Fruit fly (Drosophila melanogaster) whole organism, embryonic: ENCODE data around the gene CG14234.

Source experiments
- ATbp ChIP-seq: fragments of 200-800 bp; sonication (Bioruptor generic); optimal IDR thresholded peaks from 2 replicates; lab custom pipeline; 2017; ENCODE audit warnings: missing biosample characterization, mild to moderate bottlenecking, missing genetic modification characterization, missing genetic modification reagents
- Atf-2 ChIP-seq: fragments of 200-800 bp; sonication (Bioruptor generic); optimal IDR thresholded peaks from 2 replicates; lab custom pipeline; 2016; ENCODE audit warnings: missing biosample characterization, missing genetic modification characterization
- Bteb2 ChIP-seq: fragments of 200-800 bp; sonication (Bioruptor generic); optimal IDR thresholded peaks from 2 replicates; lab custom pipeline; 2016; ENCODE audit warnings: missing biosample characterization, missing genetic modification characterization
- CG12744 ChIP-seq: fragments of 200-800 bp; sonication (Bioruptor generic); optimal IDR thresholded peaks from 2 replicates; lab custom pipeline; 2016; ENCODE audit warnings: missing biosample characterization, missing genetic modification characterization
- CG13424 ChIP-seq: fragments of 200-800 bp; sonication (Bioruptor generic); optimal IDR thresholded peaks from 2 replicates; lab custom pipeline; 2019; ENCODE audit warnings: missing biosample characterization, mild to moderate bottlenecking, missing genetic modification characterization, moderate library complexity
- CG14860 ChIP-seq: fragments of 200-800 bp; sonication (Bioruptor generic); IDR thresholded peaks from 3 replicates; pipeline ENCODE4 v1.3.6; 2022; ENCODE audit warnings: missing biosample characterization, missing genetic modification characterization; ENCODE audit not compliant: partially characterized antibody
- CG1529 ChIP-seq: fragments of 200-800 bp; sonication (Bioruptor generic); optimal IDR thresholded peaks from 3 replicates; lab custom pipeline; 2018; ENCODE audit warnings: missing biosample characterization, missing genetic modification characterization
- CG16815 ChIP-seq: fragments of 200-800 bp; sonication (Bioruptor generic); optimal IDR thresholded peaks from 3 replicates; lab custom pipeline; 2017; ENCODE audit warnings: missing biosample characterization, mild to moderate bottlenecking, missing genetic modification characterization
- CG17186 ChIP-seq: fragments of 200-800 bp; sonication (Bioruptor generic); optimal IDR thresholded peaks from 3 replicates; lab custom pipeline; 2017; ENCODE audit warnings: missing biosample characterization, missing genetic modification reagents, missing genetic modification characterization
- CG18599 ChIP-seq: fragments of 200-800 bp; sonication (Bioruptor generic); optimal IDR thresholded peaks from 3 replicates; lab custom pipeline; 2017; ENCODE audit warnings: missing biosample characterization, missing genetic modification characterization, mild to moderate bottlenecking, moderate library complexity, missing genetic modification reagents
- CG18619 ChIP-seq: fragments of 200-800 bp; sonication (Bioruptor generic); optimal IDR thresholded peaks from 3 replicates; lab custom pipeline; 2017; ENCODE audit warnings: missing biosample characterization, mild to moderate bottlenecking, missing genetic modification characterization
- CG30403 ChIP-seq: fragments of 200-800 bp; sonication (Bioruptor generic); optimal IDR thresholded peaks from 3 replicates; lab custom pipeline; 2016; ENCODE audit warnings: missing biosample characterization, missing genetic modification characterization
- CG4617 ChIP-seq: fragments of 200-800 bp; sonication (Bioruptor generic); optimal IDR thresholded peaks from 3 replicates; lab custom pipeline; 2016; ENCODE audit warnings: missing biosample characterization, missing genetic modification characterization, borderline replicate concordance
- CG6272 ChIP-seq: fragments of 200-800 bp; sonication (Bioruptor generic); IDR thresholded peaks from 2 replicates; pipeline ENCODE4 v1.3.6; 2022; ENCODE audit warnings: missing biosample characterization, missing genetic modification characterization
- CG7372 ChIP-seq: fragments of 200-800 bp; sonication (Bioruptor generic); IDR thresholded peaks from 2 replicates; pipeline ENCODE4 v1.3.6; 2022; ENCODE audit warnings: missing biosample characterization, missing genetic modification characterization
- CG9727 ChIP-seq: fragments of 200-800 bp; sonication (Bioruptor generic); optimal IDR thresholded peaks from 3 replicates; lab custom pipeline; 2017; ENCODE audit warnings: missing biosample characterization, mild to moderate bottlenecking, missing genetic modification characterization
- CTCF ChIP-seq: fragments of 200-800 bp; sonication (Bioruptor generic); optimal IDR thresholded peaks from 2 replicates; lab custom pipeline; 2017; ENCODE audit warnings: missing biosample characterization, mild to moderate bottlenecking, missing genetic modification characterization, moderate library complexity
- Chrac-16 ChIP-seq: fragments of 200-800 bp; sonication (Bioruptor generic); optimal IDR thresholded peaks from 3 replicates; lab custom pipeline; 2016; ENCODE audit warnings: missing biosample characterization, missing genetic modification characterization
- CoRest ChIP-seq: fragments of 200-800 bp; sonication (Bioruptor generic); optimal IDR thresholded peaks from 3 replicates; lab custom pipeline; 2018; ENCODE audit warnings: missing biosample characterization, mild to moderate bottlenecking, missing genetic modification characterization, moderate library complexity
- D ChIP-seq, 2 experiments: fragments of 200-800 bp in 1 of 2; fragments of >200 bp in 1 of 2; sonication (Bioruptor generic) in 1 of 2; optimal IDR thresholded peaks; 2 replicates in 1 of 2; 3 replicates in 1 of 2; lab custom pipeline; 2017; ENCODE audit warnings: mild to moderate bottlenecking in 1 of 2, missing biosample characterization in 1 of 2, missing genetic modification characterization in 1 of 2, missing genetic modification reagents in 1 of 2
- Dad ChIP-seq: fragments of 200-800 bp; sonication (Bioruptor generic); optimal IDR thresholded peaks from 3 replicates; lab custom pipeline; 2016; ENCODE audit warnings: missing biosample characterization, missing genetic modification characterization
- Dip3 ChIP-seq: fragments of 200-800 bp; sonication (Bioruptor generic); optimal IDR thresholded peaks from 3 replicates; lab custom pipeline; 2016; ENCODE audit warnings: missing biosample characterization, missing genetic modification characterization
- Dref ChIP-seq: fragments of 200-800 bp; sonication (Bioruptor generic); IDR thresholded peaks from 2 replicates; pipeline ENCODE4 v1.3.6; 2022; ENCODE audit warnings: missing biosample characterization, missing genetic modification characterization
- E2f2 ChIP-seq: fragments of 200-800 bp; sonication (Bioruptor generic); IDR thresholded peaks from 2 replicates; pipeline ENCODE4 v1.3.6; 2022; ENCODE audit warnings: missing biosample characterization, missing genetic modification characterization
- ERR ChIP-seq: fragments of 200-800 bp; sonication (Bioruptor generic); optimal IDR thresholded peaks from 2 replicates; lab custom pipeline; 2016; ENCODE audit warnings: missing biosample characterization, missing genetic modification characterization
- HmgZ ChIP-seq: fragments of 200-800 bp; sonication (Bioruptor generic); optimal IDR thresholded peaks from 2 replicates; lab custom pipeline; 2018; ENCODE audit warnings: missing biosample characterization, mild to moderate bottlenecking, missing genetic modification characterization
- Mad ChIP-seq: fragments of 200-800 bp; sonication (Bioruptor generic); optimal IDR thresholded peaks from 2 replicates; lab custom pipeline; 2016; ENCODE audit warnings: missing biosample characterization, missing genetic modification characterization
- Mrtf ChIP-seq: fragments of 200-800 bp; sonication (Bioruptor generic); IDR thresholded peaks from 3 replicates; pipeline ENCODE4 v1.3.6; 2022; ENCODE audit warnings: missing biosample characterization, missing genetic modification characterization
- Side ChIP-seq: fragments of 200-800 bp; sonication (Bioruptor generic); optimal IDR thresholded peaks from 2 replicates; lab custom pipeline; 2016; ENCODE audit warnings: missing biosample characterization, missing genetic modification characterization
- bigmax ChIP-seq: fragments of 200-800 bp; sonication (Bioruptor generic); optimal IDR thresholded peaks from 2 replicates; lab custom pipeline; 2018; ENCODE audit warnings: missing biosample characterization, mild to moderate bottlenecking, missing genetic modification characterization
- bsh ChIP-seq, 2 experiments: fragments of 200-800 bp; sonication (Bioruptor generic); optimal IDR thresholded peaks; 2 replicates each; lab custom pipeline; 2017 to 2018; ENCODE audit warnings: mild to moderate bottlenecking in 2 of 2, missing biosample characterization in 2 of 2, missing genetic modification characterization in 2 of 2, moderate library complexity in 1 of 2
- disco-r ChIP-seq: fragments of 200-800 bp; sonication (Bioruptor generic); optimal IDR thresholded peaks from 2 replicates; lab custom pipeline; 2016; ENCODE audit warnings: missing biosample characterization, missing genetic modification characterization
- exex ChIP-seq: fragments of 200-800 bp; sonication (Bioruptor generic); optimal IDR thresholded peaks from 4 replicates; lab custom pipeline; 2018; ENCODE audit warnings: missing biosample characterization, mild to moderate bottlenecking, missing genetic modification characterization, moderate library complexity
- fu2 ChIP-seq: fragments of 200-800 bp; sonication (Bioruptor generic); optimal IDR thresholded peaks from 2 replicates; lab custom pipeline; 2016; ENCODE audit warnings: missing biosample characterization, missing genetic modification characterization
- gem ChIP-seq: fragments of 200-800 bp; sonication (Bioruptor generic); optimal IDR thresholded peaks from 2 replicates; lab custom pipeline; 2019; ENCODE audit warnings: missing biosample characterization, mild to moderate bottlenecking, missing genetic modification characterization, moderate library complexity
- gfzf ChIP-seq: fragments of 200-800 bp; sonication (Bioruptor generic); optimal IDR thresholded peaks from 2 replicates; lab custom pipeline; 2016; ENCODE audit warnings: missing biosample characterization, mild to moderate bottlenecking, missing genetic modification characterization, moderate library complexity
- grn ChIP-seq: fragments of 200-800 bp; sonication (Bioruptor generic); optimal IDR thresholded peaks from 3 replicates; lab custom pipeline; 2017; ENCODE audit warnings: missing biosample characterization, missing genetic modification characterization
- her ChIP-seq: fragments of 200-800 bp; sonication (Bioruptor generic); optimal IDR thresholded peaks from 2 replicates; lab custom pipeline; 2016; ENCODE audit warnings: missing biosample characterization, missing genetic modification characterization
- hkb ChIP-seq, 2 experiments: fragments of 200-800 bp in 1 of 2; fragments of >200 bp in 1 of 2; sonication (Bioruptor generic) in 1 of 2; IDR thresholded peaks in 1 of 2; optimal IDR thresholded peaks in 1 of 2; 2 replicates each; pipeline versions ENCODE4 v1.3.6 to Lab custom; 2017 to 2022; ENCODE audit warnings: missing biosample characterization in 1 of 2, missing genetic modification characterization in 1 of 2
- jumu ChIP-seq: fragments of 200-800 bp; sonication (Bioruptor generic); optimal IDR thresholded peaks from 3 replicates; lab custom pipeline; 2016; ENCODE audit warnings: missing biosample characterization, missing genetic modification characterization
- lab ChIP-seq: fragments of 200-800 bp; sonication (Bioruptor generic); optimal IDR thresholded peaks from 3 replicates; lab custom pipeline; 2017; ENCODE audit warnings: missing biosample characterization, missing genetic modification characterization, mild to moderate bottlenecking, moderate library complexity, missing genetic modification reagents
- maf-S ChIP-seq: fragments of 200-800 bp; sonication (Bioruptor generic); optimal IDR thresholded peaks from 2 replicates; lab custom pipeline; 2016; ENCODE audit warnings: missing biosample characterization, missing genetic modification characterization
- mam ChIP-seq: fragments of 200-800 bp; sonication (Bioruptor generic); optimal IDR thresholded peaks from 3 replicates; lab custom pipeline; 2016; ENCODE audit warnings: missing biosample characterization, missing genetic modification characterization
- odd ChIP-seq: fragments of 200-800 bp; sonication (Bioruptor generic); optimal IDR thresholded peaks from 2 replicates; lab custom pipeline; 2017; ENCODE audit warnings: missing biosample characterization, mild to moderate bottlenecking, missing genetic modification characterization
- pho ChIP-seq: fragments of 200-800 bp; sonication (Bioruptor generic); optimal IDR thresholded peaks from 2 replicates; lab custom pipeline; 2016; ENCODE audit warnings: missing biosample characterization, missing genetic modification characterization
- rib ChIP-seq: fragments of 200-800 bp; sonication (Bioruptor generic); IDR thresholded peaks from 2 replicates; pipeline ENCODE4 v1.3.6; 2022; ENCODE audit warnings: missing biosample characterization, missing genetic modification characterization
- sqz ChIP-seq: fragments of 200-800 bp; sonication (Bioruptor generic); optimal IDR thresholded peaks from 3 replicates; lab custom pipeline; 2018; ENCODE audit warnings: missing biosample characterization, mild to moderate bottlenecking, missing genetic modification characterization
- tin ChIP-seq: fragments of 200-800 bp; sonication (Bioruptor generic); optimal IDR thresholded peaks from 3 replicates; lab custom pipeline; 2016; ENCODE audit warnings: missing biosample characterization, missing genetic modification characterization
- tll ChIP-seq, 2 experiments: fragments of 200-800 bp in 1 of 2; fragments of >200 bp in 1 of 2; sonication (Bioruptor generic) in 1 of 2; optimal IDR thresholded peaks; 2 replicates each; lab custom pipeline; 2017 to 2019; ENCODE audit warnings: missing biosample characterization in 2 of 2, missing genetic modification characterization in 2 of 2, mild to moderate bottlenecking in 1 of 2, moderate library complexity in 1 of 2
- twi ChIP-seq: fragments of 200-800 bp; optimal IDR thresholded peaks from 2 replicates; lab custom pipeline; 2019; ENCODE audit warnings: missing biosample characterization, mild to moderate bottlenecking, missing genetic modification characterization, moderate library complexity

Gene CG14234

dm6 chrX:19763440-19764002, 28.2 kb downstream of the CG14234 start (continued):
- TF ChIP-seq bigmax (GFP tag; lab: Kevin White, UChicago) (no peak), odd (no peak), Dad (no peak), hkb (optimal IDR thresholded peaks at IDR 0.05; lab: Kevin White, UChicago) (no peak), hkb (GFP tag; IDR thresholded peaks at IDR 0.05; lab: Robert Waterston, UW) (no peak), CG1529 (GFP tag; lab: Kevin White, UChicago) (no peak), E2f2 (GFP tag; lab: Robert Waterston, UW) (0 out of 2 replicates have a peak, but pooled peaks have one; percentile 13), gem (tag; lab: Kevin White, UChicago) (peak; percentile 42), tll (GFP tag; optimal IDR thresholded peaks at IDR 0.05; lab: Kevin White, UChicago) (no peak), exex (no peak), CG7372 (GFP tag; lab: Robert Waterston, UW) (no peak), CG30403 (GFP tag; lab: Kevin White, UChicago) (peak; percentile 32), Chrac-16 (GFP tag; lab: Kevin White, UChicago) (no peak), CoRest (tag; lab: Kevin White, UChicago) (peak; percentile 2), bsh (GFP tag; optimal IDR thresholded peaks at IDR 0.05; lab: Kevin White, UChicago) (peak in 1 of 2 experiments; percentile 5), jumu (no peak), CG6272 (GFP tag; lab: Robert Waterston, UW) (no peak), gfzf (GFP tag; lab: Kevin White, UChicago) (no peak), Bteb2 (GFP tag; lab: Kevin White, UChicago) (no peak), twi (tag; lab: Kevin White, UChicago) (peak; percentile 65), tin (GFP tag; lab: Kevin White, UChicago) (no peak), CTCF (no peak), ERR (GFP tag; lab: Kevin White, UChicago) (no peak), Mrtf (no peak), D (optimal IDR thresholded peaks at IDR 0.05; lab: Kevin White, UChicago) (no peak), D (GFP tag; optimal IDR thresholded peaks at IDR 0.05; lab: Kevin White, UChicago) (no peak), Dref (GFP tag; lab: Robert Waterston, UW) (no peak), CG4617 (GFP tag; lab: Kevin White, UChicago) (no peak), ATbp (GFP tag; lab: Kevin White, UChicago) (peak; percentile 7), CG13424 (tag; lab: Kevin White, UChicago) (no peak), her (GFP tag; lab: Kevin White, UChicago) (no peak), lab (peak; percentile 25), maf-S (no peak), CG9727 (GFP tag; lab: Kevin White, UChicago) (peak; percentile 53), CG18619 (no peak), fu2 (GFP tag; lab: Kevin White, UChicago) (no peak), Atf-2 (GFP tag; lab: Kevin White, UChicago) (no peak), disco-r (GFP tag; lab: Kevin White, UChicago) (no peak), HmgZ (tag; lab: Kevin White, UChicago) (no peak), CG16815 (GFP tag; lab: Kevin White, UChicago) (no peak), rib (GFP tag; lab: Robert Waterston, UW) (no peak), grn (GFP tag; lab: Kevin White, UChicago) (no peak), Side (GFP tag; lab: Kevin White, UChicago) (no peak), sqz (GFP tag; lab: Kevin White, UChicago) (no peak), CG14860 (no peak), CG18599 (GFP tag; lab: Kevin White, UChicago) (peak; percentile 40), Dip3 (GFP tag; lab: Kevin White, UChicago) (no peak), CG12744 (GFP tag; lab: Kevin White, UChicago) (no peak), pho (peak; percentile 10), mam (GFP tag; lab: Kevin White, UChicago) (peak; percentile 7), CG17186 (GFP tag; lab: Kevin White, UChicago) (no peak), Mad (GFP tag; lab: Kevin White, UChicago) (no peak)
